Worm (Caenorhabditis elegans): ENCODE data around the gene aakg-5.

DNA sequence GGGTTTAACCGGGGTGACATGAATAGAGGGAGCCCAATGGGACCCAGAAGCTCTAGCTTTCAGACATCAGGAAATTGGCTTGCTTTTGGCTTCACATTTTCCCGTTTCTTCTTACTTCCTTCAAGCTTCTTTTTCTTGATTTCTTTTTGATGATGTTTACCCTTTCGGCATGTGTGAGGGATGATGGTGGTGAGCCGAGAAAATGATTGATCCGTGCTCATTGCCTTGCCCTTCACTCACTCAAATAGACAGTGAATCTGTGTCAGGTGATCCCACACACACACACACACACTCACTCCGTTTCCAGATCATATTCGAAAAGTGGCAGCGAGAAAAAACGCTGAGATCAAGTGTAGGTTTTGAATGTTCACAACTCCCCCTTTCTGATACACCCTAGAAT is 19.8 kb upstream of the aakg-5 start:
- TF ChIP-seq snpc-4 (tag; optimal IDR thresholded peaks at IDR 0.05) (no peak), dmd-4 (tag; optimal IDR thresholded peaks at IDR 0.05) (no peak), ama-1 (optimal IDR thresholded peaks at IDR 0.05) (no peak), nhr-23 (tag; optimal IDR thresholded peaks at IDR 0.05) (no peak)

Data from whole organism, L2 larva.